Worm (Caenorhabditis elegans) whole organism, L3 larva: ENCODE measurements around the gene lron-14.

Experiments used
- ZK546.5 ChIP-seq: sonication (generic microtip); optimal IDR thresholded peaks from 2 replicates; lab custom pipeline; 2017; ENCODE audit warnings: missing biosample characterization, missing genetic modification characterization
- aly-2 ChIP-seq: fragments of 150-350 bp; optimal IDR thresholded peaks from 2 replicates; lab custom pipeline; 2014; ENCODE audit warnings: missing biosample characterization, missing genetic modification characterization
- ama-1 ChIP-seq: fragments of 150-350 bp; optimal IDR thresholded peaks from 2 replicates; lab custom pipeline; 2018
- elt-1 ChIP-seq: fragments of 150-350 bp; optimal IDR thresholded peaks from 2 replicates; lab custom pipeline; 2014; ENCODE audit warnings: missing biosample characterization, missing genetic modification characterization
- fos-1 ChIP-seq: fragments of 150-350 bp; optimal IDR thresholded peaks from 2 replicates; lab custom pipeline; 2014; ENCODE audit warnings: missing biosample characterization, missing genetic modification characterization
- lin-39 ChIP-seq: fragments of 150-350 bp; optimal IDR thresholded peaks from 2 replicates; lab custom pipeline; 2018; ENCODE audit warnings: missing biosample characterization, missing genetic modification reagents, missing genetic modification characterization
- nhr-11 ChIP-seq: fragments of 150-350 bp; optimal IDR thresholded peaks from 2 replicates; lab custom pipeline; 2014; ENCODE audit warnings: missing biosample characterization, missing genetic modification characterization
- nhr-12 ChIP-seq: fragments of 150-350 bp; optimal IDR thresholded peaks from 2 replicates; lab custom pipeline; 2014; ENCODE audit warnings: missing biosample characterization, missing genetic modification characterization
- nhr-237 ChIP-seq: fragments of 150-350 bp; optimal IDR thresholded peaks from 2 replicates; lab custom pipeline; 2014; ENCODE audit warnings: missing biosample characterization, missing genetic modification characterization
- snpc-4 ChIP-seq: fragments of 150-350 bp; optimal IDR thresholded peaks from 2 replicates; lab custom pipeline; 2014; ENCODE audit warnings: missing biosample characterization, missing genetic modification characterization
- tbx-2 ChIP-seq: sonication (generic microtip); optimal IDR thresholded peaks from 2 replicates; lab custom pipeline; 2016; ENCODE audit warnings: mild to moderate bottlenecking, missing genetic modification characterization, missing compliant biosample characterization
- unc-62 ChIP-seq: fragments of 150-350 bp; sonication (generic microtip); optimal IDR thresholded peaks from 4 replicates; lab custom pipeline; 2014; ENCODE audit warnings: missing biosample characterization, missing genetic modification reagents, missing genetic modification characterization
- zag-1 ChIP-seq: fragments of 150-350 bp; optimal IDR thresholded peaks from 2 replicates; lab custom pipeline; 2014; ENCODE audit warnings: missing biosample characterization, missing genetic modification characterization
- ztf-11 ChIP-seq: fragments of 150-350 bp; optimal IDR thresholded peaks from 2 replicates; lab custom pipeline; 2014; ENCODE audit warnings: missing biosample characterization, missing genetic modification characterization

ce11 chrIV:9592413-9592812 lies 26.0 kb upstream of the lron-14 start, which contains the start of gene pei-1:
- TF ChIP-seq tbx-2 (tag; lab: Kevin White, UChicago) (no peak), aly-2 (tag; lab: Kevin White, UChicago) (no peak), fos-1 (no peak), ama-1 (lab: Kevin White, UChicago) (no peak), elt-1 (no peak), unc-62 (no peak), nhr-11 (tag; lab: Kevin White, UChicago) (no peak), nhr-237 (tag; lab: Kevin White, UChicago) (no peak), snpc-4 (tag; lab: Kevin White, UChicago) (no peak), lin-39 (tag; lab: Kevin White, UChicago) (no peak), ZK546.5 (no peak), zag-1 (tag; lab: Kevin White, UChicago) (no peak), ztf-11 (tag; lab: Kevin White, UChicago) (no peak), nhr-12 (tag; lab: Kevin White, UChicago) (no peak)
